Fruit fly (Drosophila melanogaster) whole organism, embryonic: ENCODE data around the gene CG8814.
A peak's percentile ranks its signal among the peaks of the same experiment; 100 is the strongest.

Experiments used
- Ada2b ChIP-seq: fragments of 200-800 bp; sonication (Bioruptor generic); IDR thresholded peaks from 2 replicates; pipeline ENCODE4 v1.3.6; 2022; ENCODE audit warnings: missing biosample characterization, missing genetic modification characterization
- Antp ChIP-seq: fragments of 200-800 bp; sonication (Bioruptor generic); optimal IDR thresholded peaks from 3 replicates; lab custom pipeline; 2016; ENCODE audit warnings: missing biosample characterization, missing genetic modification characterization
- B-H1 ChIP-seq: fragments of 200-800 bp; sonication (Bioruptor generic); IDR thresholded peaks from 3 replicates; pipeline ENCODE4 v1.3.6; 2022; ENCODE audit warnings: missing biosample characterization, missing genetic modification characterization
- CG10321 ChIP-seq: fragments of 200-800 bp; sonication (Bioruptor generic); IDR thresholded peaks from 2 replicates; pipeline ENCODE4 v1.3.6; 2022; ENCODE audit warnings: missing biosample characterization, missing genetic modification characterization
- CG10979 ChIP-seq: fragments of 200-800 bp; sonication (Bioruptor generic); optimal IDR thresholded peaks from 2 replicates; lab custom pipeline; 2018; ENCODE audit warnings: missing biosample characterization, mild to moderate bottlenecking, missing genetic modification characterization, moderate library complexity
- CG11398 ChIP-seq: fragments of 200-800 bp; sonication (Bioruptor generic); optimal IDR thresholded peaks from 2 replicates; lab custom pipeline; 2016; ENCODE audit warnings: missing biosample characterization, missing genetic modification characterization
- CG11456 ChIP-seq: fragments of 200-800 bp; sonication (Bioruptor generic); IDR thresholded peaks from 3 replicates; pipeline ENCODE4 v1.3.6; 2022; ENCODE audit warnings: missing biosample characterization, missing genetic modification characterization
- CG12219 ChIP-seq: fragments of 200-800 bp; sonication (Bioruptor generic); optimal IDR thresholded peaks from 3 replicates; lab custom pipeline; 2018; ENCODE audit warnings: missing biosample characterization, mild to moderate bottlenecking, missing genetic modification characterization
- CG13287 ChIP-seq: fragments of 200-800 bp; sonication (Bioruptor generic); IDR thresholded peaks from 2 replicates; pipeline ENCODE4 v1.3.6; 2022; ENCODE audit warnings: missing biosample characterization, missing genetic modification characterization; ENCODE audit not compliant: partially characterized antibody
- CG13296 ChIP-seq: fragments of 200-800 bp; sonication (Bioruptor generic); optimal IDR thresholded peaks from 3 replicates; lab custom pipeline; 2018; ENCODE audit warnings: missing biosample characterization, mild to moderate bottlenecking, missing genetic modification characterization
- CG13894 ChIP-seq: fragments of 200-800 bp; sonication (Bioruptor generic); optimal IDR thresholded peaks from 3 replicates; lab custom pipeline; 2018; ENCODE audit warnings: missing biosample characterization, mild to moderate bottlenecking, missing genetic modification characterization, moderate library complexity
- CG14014 ChIP-seq: fragments of 200-800 bp; sonication (Bioruptor generic); IDR thresholded peaks from 2 replicates; pipeline ENCODE4 v1.3.6; 2022; ENCODE audit warnings: missing biosample characterization, missing genetic modification characterization
- CG15073 ChIP-seq: fragments of 200-800 bp; sonication (Bioruptor generic); optimal IDR thresholded peaks from 2 replicates; lab custom pipeline; 2016; ENCODE audit warnings: missing biosample characterization, missing genetic modification characterization
- CG1529 ChIP-seq: fragments of 200-800 bp; sonication (Bioruptor generic); optimal IDR thresholded peaks from 3 replicates; lab custom pipeline; 2018; ENCODE audit warnings: missing biosample characterization, missing genetic modification characterization
- CG1647 ChIP-seq: fragments of 200-800 bp; sonication (Bioruptor generic); optimal IDR thresholded peaks from 3 replicates; lab custom pipeline; 2016; ENCODE audit warnings: missing biosample characterization, missing genetic modification characterization
- CG16779 ChIP-seq: fragments of 200-800 bp; sonication (Bioruptor generic); IDR thresholded peaks from 2 replicates; pipeline ENCODE4 v1.3.6; 2022; ENCODE audit warnings: missing biosample characterization, missing genetic modification characterization
- CG2202 ChIP-seq: fragments of 200-800 bp; sonication (Bioruptor generic); optimal IDR thresholded peaks from 2 replicates; lab custom pipeline; 2018; ENCODE audit warnings: missing biosample characterization, mild to moderate bottlenecking, missing genetic modification characterization
- CG31224 ChIP-seq: fragments of 200-800 bp; sonication (Bioruptor generic); IDR thresholded peaks from 2 replicates; pipeline ENCODE4 v1.3.6; 2022; ENCODE audit warnings: missing biosample characterization, missing genetic modification characterization
- CG32532 ChIP-seq: fragments of 200-800 bp; sonication (Bioruptor generic); IDR thresholded peaks from 2 replicates; pipeline ENCODE4 v1.3.6; 2022; ENCODE audit warnings: missing biosample characterization, missing genetic modification characterization
- CG33213 ChIP-seq: fragments of 200-800 bp; sonication (Bioruptor generic); optimal IDR thresholded peaks from 3 replicates; lab custom pipeline; 2016; ENCODE audit warnings: missing biosample characterization, missing genetic modification characterization
- CG6654 ChIP-seq: fragments of 200-800 bp; sonication (Bioruptor generic); optimal IDR thresholded peaks from 2 replicates; lab custom pipeline; 2017; ENCODE audit warnings: missing biosample characterization, mild to moderate bottlenecking, missing genetic modification characterization
- CG9727 ChIP-seq: fragments of 200-800 bp; sonication (Bioruptor generic); optimal IDR thresholded peaks from 3 replicates; lab custom pipeline; 2017; ENCODE audit warnings: missing biosample characterization, mild to moderate bottlenecking, missing genetic modification characterization
- Camta ChIP-seq: fragments of 200-800 bp; sonication (Bioruptor generic); optimal IDR thresholded peaks from 2 replicates; lab custom pipeline; 2016; ENCODE audit warnings: missing biosample characterization, missing genetic modification characterization
- Dip3 ChIP-seq: fragments of 200-800 bp; sonication (Bioruptor generic); optimal IDR thresholded peaks from 3 replicates; lab custom pipeline; 2016; ENCODE audit warnings: missing biosample characterization, missing genetic modification characterization
- ERR ChIP-seq: fragments of 200-800 bp; sonication (Bioruptor generic); optimal IDR thresholded peaks from 2 replicates; lab custom pipeline; 2016; ENCODE audit warnings: missing biosample characterization, missing genetic modification characterization
- Fer2 ChIP-seq: fragments of 200-800 bp; sonication (Bioruptor generic); optimal IDR thresholded peaks from 2 replicates; lab custom pipeline; 2018; ENCODE audit warnings: missing biosample characterization, mild to moderate bottlenecking, missing genetic modification characterization, moderate library complexity
- Hmx ChIP-seq: fragments of 200-800 bp; sonication (Bioruptor generic); optimal IDR thresholded peaks from 2 replicates; lab custom pipeline; 2016; ENCODE audit warnings: missing biosample characterization, missing genetic modification characterization
- Kr ChIP-seq: fragments of 200-800 bp; sonication (Bioruptor generic); optimal IDR thresholded peaks from 2 replicates; lab custom pipeline; 2017; ENCODE audit warnings: missing biosample characterization, mild to moderate bottlenecking, missing genetic modification characterization
- Mad ChIP-seq: fragments of 200-800 bp; sonication (Bioruptor generic); optimal IDR thresholded peaks from 2 replicates; lab custom pipeline; 2016; ENCODE audit warnings: missing biosample characterization, missing genetic modification characterization
- Max ChIP-seq: fragments of 200-800 bp; sonication (Bioruptor generic); optimal IDR thresholded peaks from 2 replicates; lab custom pipeline; 2016; ENCODE audit warnings: missing biosample characterization, mild to moderate bottlenecking, missing genetic modification characterization
- Mes4 ChIP-seq: fragments of 200-800 bp; sonication (Bioruptor generic); optimal IDR thresholded peaks from 2 replicates; lab custom pipeline; 2016; ENCODE audit warnings: missing biosample characterization, missing genetic modification characterization
- Nf-YB ChIP-seq: fragments of 200-800 bp; sonication (Bioruptor generic); optimal IDR thresholded peaks from 3 replicates; lab custom pipeline; 2019; ENCODE audit warnings: missing biosample characterization, mild to moderate bottlenecking, missing genetic modification characterization, moderate library complexity
- Pdp1 ChIP-seq, 2 experiments: fragments of 200-800 bp; sonication (Bioruptor generic); optimal IDR thresholded peaks; 3 replicates each; lab custom pipeline; 2016; ENCODE audit warnings: missing biosample characterization in 2 of 2, missing genetic modification characterization in 2 of 2, mild to moderate bottlenecking in 1 of 2, moderate library complexity in 1 of 2
- TFAM ChIP-seq: fragments of 200-800 bp; sonication (Bioruptor generic); optimal IDR thresholded peaks from 2 replicates; lab custom pipeline; 2017; ENCODE audit warnings: missing biosample characterization, missing genetic modification characterization, inconsistent platforms
- abd-A ChIP-seq: fragments of 200-800 bp; sonication (Bioruptor generic); optimal IDR thresholded peaks from 3 replicates; lab custom pipeline; 2019; ENCODE audit warnings: missing biosample characterization, mild to moderate bottlenecking, missing genetic modification characterization, moderate library complexity
- ato ChIP-seq: fragments of 200-800 bp; sonication (Bioruptor generic); IDR thresholded peaks from 2 replicates; pipeline ENCODE4 v1.3.6; 2022; ENCODE audit warnings: missing biosample characterization, missing genetic modification characterization; ENCODE audit not compliant: partially characterized antibody
- bsh ChIP-seq, 2 experiments: fragments of 200-800 bp; sonication (Bioruptor generic); optimal IDR thresholded peaks; 2 replicates each; lab custom pipeline; 2017 to 2018; ENCODE audit warnings: mild to moderate bottlenecking in 2 of 2, missing biosample characterization in 2 of 2, missing genetic modification characterization in 2 of 2, moderate library complexity in 1 of 2
- chinmo ChIP-seq: fragments of 200-800 bp; sonication (Bioruptor generic); IDR thresholded peaks from 4 replicates; pipeline ENCODE4 v1.3.6; 2022; ENCODE audit warnings: missing biosample characterization, missing genetic modification characterization; ENCODE audit not compliant: partially characterized antibody
- dan ChIP-seq: fragments of 200-800 bp; sonication (Bioruptor generic); IDR thresholded peaks from 2 replicates; pipeline ENCODE4 v1.3.6; 2022; ENCODE audit warnings: missing biosample characterization, missing genetic modification characterization
- gcm2 ChIP-seq: fragments of 200-800 bp; sonication (Bioruptor generic); optimal IDR thresholded peaks from 2 replicates; lab custom pipeline; 2016; ENCODE audit warnings: missing biosample characterization, missing genetic modification characterization
- inv ChIP-seq: fragments of 200-800 bp; sonication (Bioruptor generic); IDR thresholded peaks from 2 replicates; pipeline ENCODE4 v1.3.6; 2022; ENCODE audit warnings: missing biosample characterization, missing genetic modification characterization; ENCODE audit not compliant: partially characterized antibody
- nerfin-1 ChIP-seq: fragments of 200-800 bp; sonication (Bioruptor generic); optimal IDR thresholded peaks from 3 replicates; lab custom pipeline; 2019; ENCODE audit warnings: missing biosample characterization, mild to moderate bottlenecking, missing genetic modification characterization, moderate library complexity
- pfk ChIP-seq: fragments of 200-800 bp; sonication (Bioruptor generic); optimal IDR thresholded peaks from 2 replicates; lab custom pipeline; 2018; ENCODE audit warnings: missing biosample characterization, mild to moderate bottlenecking, missing genetic modification characterization, moderate library complexity
- pnt ChIP-seq: fragments of 200-800 bp; sonication (Bioruptor generic); optimal IDR thresholded peaks from 3 replicates; lab custom pipeline; 2016; ENCODE audit warnings: missing biosample characterization, missing genetic modification characterization
- sisA ChIP-seq: fragments of 200-800 bp; sonication (Bioruptor generic); IDR thresholded peaks from 2 replicates; pipeline ENCODE4 v1.3.6; 2022; ENCODE audit warnings: missing biosample characterization, missing genetic modification characterization
- sr ChIP-seq: fragments of 200-800 bp; sonication (Bioruptor generic); IDR thresholded peaks from 3 replicates; pipeline ENCODE4 v1.3.6; 2022; ENCODE audit warnings: missing biosample characterization, missing genetic modification characterization
- tap ChIP-seq: fragments of 200-800 bp; optimal IDR thresholded peaks from 3 replicates; lab custom pipeline; 2019; ENCODE audit warnings: missing biosample characterization, mild to moderate bottlenecking, missing genetic modification characterization, moderate library complexity
- trem ChIP-seq: fragments of 200-800 bp; optimal IDR thresholded peaks from 3 replicates; lab custom pipeline; 2019; ENCODE audit warnings: missing biosample characterization, mild to moderate bottlenecking, missing genetic modification characterization, moderate library complexity
- vfl ChIP-seq: fragments of 200-800 bp; sonication (Bioruptor generic); optimal IDR thresholded peaks from 2 replicates; lab custom pipeline; 2016; ENCODE audit warnings: missing biosample characterization, missing genetic modification characterization
- zfh1 ChIP-seq: fragments of 200-800 bp; sonication (Bioruptor generic); IDR thresholded peaks from 3 replicates; pipeline ENCODE4 v1.3.6; 2022; ENCODE audit warnings: missing biosample characterization, missing genetic modification characterization

Gene CG8814

DNA sequence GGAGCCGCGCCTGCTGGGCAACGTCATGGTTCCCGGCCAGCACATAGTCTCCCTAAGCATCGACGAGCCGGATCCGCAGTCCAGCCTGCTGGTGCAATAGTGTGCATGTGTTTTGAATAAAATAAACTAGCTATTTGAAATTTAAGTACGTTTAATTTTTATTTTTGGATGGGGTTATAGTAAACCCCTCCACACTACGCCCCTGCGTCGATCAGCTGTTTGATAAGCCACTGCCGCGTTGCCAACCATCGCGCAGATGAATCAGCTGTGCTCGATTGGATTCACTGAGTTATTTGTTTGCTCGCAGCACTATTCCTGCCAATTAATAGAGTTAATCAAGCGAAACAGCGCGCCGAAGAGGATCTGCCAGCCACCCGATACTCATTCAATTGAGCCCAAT is 4.2 kb downstream of the CG8814 start, which contains the start of gene RabGGTb (continued):
- TF ChIP-seq Nf-YB (no peak), Pdp1 (GFP tag; optimal IDR thresholded peaks at IDR 0.05; lab: Kevin White, UChicago) (peak; percentile 50 to 59), CG16779 (peak; percentile 51; the same call in 1 of the 2 replicates), pfk (no peak), Antp (peak; percentile 64), Fer2 (tag; lab: Kevin White, UChicago) (no peak), Hmx (GFP tag; lab: Kevin White, UChicago) (peak; percentile 13), CG9727 (GFP tag; lab: Kevin White, UChicago) (peak; percentile 57), TFAM (GFP tag; lab: Kevin White, UChicago) (no peak), pnt (GFP tag; lab: Kevin White, UChicago) (peak; percentile 17), vfl (GFP tag; lab: Kevin White, UChicago) (no peak), inv (GFP tag; lab: Robert Waterston, UW) (no peak), CG14014 (peak; percentile 77), Max (peak; percentile 5), ERR (GFP tag; lab: Kevin White, UChicago) (peak; percentile 15), trem (tag; lab: Kevin White, UChicago) (no peak), dan (GFP tag; lab: Robert Waterston, UW) (no peak), CG2202 (tag; lab: Kevin White, UChicago) (peak; percentile 8), CG10979 (tag; lab: Kevin White, UChicago) (peak; percentile 35), Kr (GFP tag; lab: Kevin White, UChicago) (no peak), sr (GFP tag; lab: Robert Waterston, UW) (peak; percentile 41; the same call in 2 of the 3 replicates), CG11456 (GFP tag; lab: Robert Waterston, UW) (peak; percentile 84; the same call in 2 of the 3 replicates), CG1529 (GFP tag; lab: Kevin White, UChicago) (peak; percentile 20), CG13296 (GFP tag; lab: Kevin White, UChicago) (peak; percentile 50), CG33213 (GFP tag; lab: Kevin White, UChicago) (peak; percentile 26), bsh (GFP tag; optimal IDR thresholded peaks at IDR 0.05; lab: Kevin White, UChicago) (peak in 1 of 2 experiments; percentile 36), gcm2 (GFP tag; lab: Kevin White, UChicago) (peak; percentile 39), CG11398 (peak; percentile 41), CG1647 (GFP tag; lab: Kevin White, UChicago) (peak; percentile 48), nerfin-1 (tag; lab: Kevin White, UChicago) (no peak), tap (tag; lab: Kevin White, UChicago) (peak; percentile 32), Ada2b (GFP tag; lab: Robert Waterston, UW) (peak; percentile 67), abd-A (tag; lab: Kevin White, UChicago) (no peak), CG15073 (GFP tag; lab: Kevin White, UChicago) (no peak), sisA (GFP tag; lab: Robert Waterston, UW) (peak; percentile 58), B-H1 (GFP tag; lab: Robert Waterston, UW) (peak; percentile 64), CG13894 (tag; lab: Kevin White, UChicago) (peak; percentile 5), CG6654 (GFP tag; lab: Kevin White, UChicago) (no peak), CG10321 (peak; percentile 23; the same call in 1 of the 2 replicates), chinmo (GFP tag; lab: Robert Waterston, UW) (no peak), CG31224 (GFP tag; lab: Robert Waterston, UW) (peak; percentile 55; the same call in 1 of the 2 replicates), Mes4 (GFP tag; lab: Kevin White, UChicago) (peak; percentile 38), ato (GFP tag; lab: Robert Waterston, UW) (no peak), Mad (GFP tag; lab: Kevin White, UChicago) (peak; percentile 24), CG32532 (GFP tag; lab: Robert Waterston, UW) (peak; percentile 86), Dip3 (GFP tag; lab: Kevin White, UChicago) (peak; percentile 39), CG12219 (GFP tag; lab: Kevin White, UChicago) (peak; percentile 41), CG13287 (GFP tag; lab: Robert Waterston, UW) (peak; percentile 69), zfh1 (peak; percentile 82; the same call in 2 of the 3 replicates), Camta (GFP tag; lab: Kevin White, UChicago) (peak; percentile 33)
